Worm (Caenorhabditis elegans) whole organism, L3 larva: Measurements from ENCODE around the gene F09B12.5.

Experiments used
- elt-3 ChIP-seq, 3 experiments: fragments of 150-350 bp in 1 of 3; sonication (generic microtip) in 2 of 3; optimal IDR thresholded peaks; 2 replicates in 2 of 3; 4 replicates in 1 of 3; lab custom pipeline; 2014 to 2017; ENCODE audit warnings: missing biosample characterization in 3 of 3, missing genetic modification characterization in 3 of 3
- mdl-1 ChIP-seq: fragments of 150-350 bp; optimal IDR thresholded peaks from 2 replicates; lab custom pipeline; 2014; ENCODE audit warnings: missing biosample characterization, missing genetic modification characterization
- nhr-76 ChIP-seq: fragments of 150-350 bp; sonication (generic microtip); optimal IDR thresholded peaks from 5 replicates; lab custom pipeline; 2014; ENCODE audit warnings: missing biosample characterization, missing genetic modification characterization
- snpc-4 ChIP-seq: fragments of 150-350 bp; optimal IDR thresholded peaks from 2 replicates; lab custom pipeline; 2014; ENCODE audit warnings: missing biosample characterization, missing genetic modification characterization
- tbx-2 ChIP-seq: sonication (generic microtip); optimal IDR thresholded peaks from 2 replicates; lab custom pipeline; 2016; ENCODE audit warnings: mild to moderate bottlenecking, missing genetic modification characterization, missing compliant biosample characterization
- ztf-11 ChIP-seq: fragments of 150-350 bp; optimal IDR thresholded peaks from 2 replicates; lab custom pipeline; 2014; ENCODE audit warnings: missing biosample characterization, missing genetic modification characterization

- TF ChIP-seq elt-3 (tag; optimal IDR thresholded peaks at IDR 0.05; lab: Kevin White, UChicago) (no peak), tbx-2 (tag; lab: Kevin White, UChicago) (no peak), snpc-4 (tag; lab: Kevin White, UChicago) (no peak), mdl-1 (tag; lab: Kevin White, UChicago) (no peak), nhr-76 (tag; lab: Kevin White, UChicago) (no peak), ztf-11 (tag; lab: Kevin White, UChicago) (no peak)
Observed at ce11 chrX:15039696-15040212, 44.7 kb upstream of the F09B12.5 start.
